Fruit fly (Drosophila melanogaster): ENCODE measurements around the gene CG32532.
A peak's percentile ranks its signal among the peaks of the same experiment; 100 is the strongest.

DNA sequence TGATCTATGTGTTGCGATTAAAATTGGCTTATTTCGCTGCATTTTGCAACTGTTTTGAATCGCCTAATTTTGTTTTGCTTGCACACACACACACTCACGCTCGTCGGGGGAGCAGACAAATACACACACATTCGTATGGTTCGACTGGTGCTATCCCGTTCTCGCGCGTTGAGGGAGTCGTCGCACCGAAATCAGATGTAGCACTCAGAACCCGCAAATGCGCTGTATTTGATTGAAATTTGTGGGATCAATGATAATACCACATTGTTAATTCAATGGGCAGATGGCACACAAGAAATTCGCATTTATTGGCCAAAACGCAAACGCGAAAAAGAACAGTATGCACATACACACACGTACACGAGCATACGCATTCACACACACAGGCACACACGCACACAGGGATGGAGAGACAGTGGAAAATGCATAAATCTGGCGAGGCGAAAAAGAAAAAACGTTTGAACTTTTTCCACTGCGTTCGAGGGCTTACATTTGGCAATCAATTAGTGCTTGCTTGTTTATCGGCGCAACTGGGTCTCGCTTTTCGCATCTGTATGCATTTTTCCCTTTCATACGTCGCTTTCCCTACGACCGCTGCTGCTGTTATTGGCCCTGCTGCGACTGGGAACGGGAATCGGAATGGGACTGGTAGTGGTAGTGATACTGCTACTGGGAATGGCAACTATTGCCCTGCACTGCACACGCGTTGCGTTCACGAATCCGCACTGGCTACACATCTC lies 31.8 kb upstream of the CG32532 start:
- peak; percentile 73 for TF ChIP-seq Abd-B (GFP tag; optimal IDR thresholded peaks at IDR 0.05)
- peak; percentile 33 for TF ChIP-seq h (GFP tag; optimal IDR thresholded peaks at IDR 0.05)
- TF ChIP-seq psq (GFP tag; optimal IDR thresholded peaks at IDR 0.05) = no peak
- no peak for TF ChIP-seq pan (optimal IDR thresholded peaks at IDR 0.05)
- TF ChIP-seq Hr83 (GFP tag; optimal IDR thresholded peaks at IDR 0.05; ENCODE audit: poor library complexity, severe bottlenecking) = no peak
- no peak for TF ChIP-seq lola (GFP tag; optimal IDR thresholded peaks at IDR 0.05)
- no peak for TF ChIP-seq Sp1 (GFP tag; optimal IDR thresholded peaks at IDR 0.05)
- no peak for TF ChIP-seq CG32264 (GFP tag; optimal IDR thresholded peaks at IDR 0.05)
- TF ChIP-seq dsf (GFP tag; optimal IDR thresholded peaks at IDR 0.05; ENCODE audit: borderline replicate concordance) = no peak
- no peak for TF ChIP-seq Dfd (GFP tag; optimal IDR thresholded peaks at IDR 0.05)
